Worm (Caenorhabditis elegans) whole organism, L2 larva: Measurements from ENCODE around the gene D1054.18.

Experiments used
- aly-2 ChIP-seq: fragments of 150-350 bp; optimal IDR thresholded peaks from 2 replicates; lab custom pipeline; 2014; ENCODE audit warnings: missing biosample characterization, missing genetic modification characterization
- lin-11 ChIP-seq: fragments of 150-350 bp; sonication (generic microtip); optimal IDR thresholded peaks from 2 replicates; lab custom pipeline; 2014; ENCODE audit warnings: missing biosample characterization, missing genetic modification characterization, inconsistent platforms, mixed read lengths
- nhr-237 ChIP-seq: fragments of 150-350 bp; optimal IDR thresholded peaks from 2 replicates; lab custom pipeline; 2014; ENCODE audit warnings: missing biosample characterization, missing genetic modification characterization
- unc-39 ChIP-seq: fragments of 150-350 bp; optimal IDR thresholded peaks from 2 replicates; lab custom pipeline; 2014; ENCODE audit warnings: missing biosample characterization, missing genetic modification characterization

- TF ChIP-seq lin-11, result no peak
- TF ChIP-seq aly-2 (tag; lab: Kevin White, UChicago), result no peak
- no peak for TF ChIP-seq unc-39 (tag; lab: Kevin White, UChicago)
- TF ChIP-seq nhr-237 (tag; lab: Kevin White, UChicago), result no peak
These were observed 23.7 kb upstream of the D1054.18 start, which contains the start of gene nrx-1 for ce11 chrV:10824711-10825110.
